Worm (Caenorhabditis elegans) whole organism, L2 larva: ENCODE results near the gene str-83.

ENCODE experiments used
- C34F6.9 ChIP-seq: fragments of 150-350 bp; optimal IDR thresholded peaks from 2 replicates; lab custom pipeline; 2014; ENCODE audit warnings: missing biosample characterization, missing genetic modification characterization
- F13H6.1 ChIP-seq: sonication (generic microtip); optimal IDR thresholded peaks from 2 replicates; lab custom pipeline; 2016; ENCODE audit warnings: missing genetic modification characterization, missing compliant biosample characterization
- R02D3.7 ChIP-seq: fragments of 150-350 bp; optimal IDR thresholded peaks from 2 replicates; lab custom pipeline; 2014; ENCODE audit warnings: missing biosample characterization, missing genetic modification characterization
- Y55F3AM.14 ChIP-seq: fragments of 200-800 bp; sonication (Bioruptor generic); optimal IDR thresholded peaks from 2 replicates; lab custom pipeline; 2018; ENCODE audit warnings: mild to moderate bottlenecking, missing genetic modification characterization, missing compliant biosample characterization
- ZK546.5 ChIP-seq: sonication (generic microtip); optimal IDR thresholded peaks from 2 replicates; lab custom pipeline; 2017; ENCODE audit warnings: missing biosample characterization, missing genetic modification characterization
- ama-1 ChIP-seq: fragments of 150-350 bp; optimal IDR thresholded peaks from 2 replicates; lab custom pipeline; 2018; ENCODE audit warnings: inconsistent platforms
- blmp-1 ChIP-seq: sonication (generic microtip); optimal IDR thresholded peaks from 2 replicates; lab custom pipeline; 2017; ENCODE audit warnings: missing genetic modification characterization, mild to moderate bottlenecking, missing compliant biosample characterization, antibody characterized with exemption, moderate library complexity; ENCODE audit not compliant: insufficient read depth
- ceh-16 ChIP-seq: fragments of 150-350 bp; optimal IDR thresholded peaks from 2 replicates; lab custom pipeline; 2014; ENCODE audit warnings: missing biosample characterization, missing genetic modification characterization
- ceh-82 ChIP-seq: fragments of 150-350 bp; optimal IDR thresholded peaks from 2 replicates; lab custom pipeline; 2014; ENCODE audit warnings: missing biosample characterization, missing genetic modification characterization
- egl-27 ChIP-seq: sonication (generic microtip); optimal IDR thresholded peaks from 3 replicates; lab custom pipeline; 2017; ENCODE audit warnings: missing biosample characterization, missing genetic modification reagents, missing genetic modification characterization
- elt-1 ChIP-seq: fragments of 150-350 bp; optimal IDR thresholded peaks from 2 replicates; lab custom pipeline; 2014; ENCODE audit warnings: missing biosample characterization, missing genetic modification characterization
- elt-3 ChIP-seq: sonication (generic microtip); optimal IDR thresholded peaks from 2 replicates; lab custom pipeline; 2017; ENCODE audit warnings: missing biosample characterization, missing genetic modification characterization
- gmeb-1 ChIP-seq: fragments of 150-350 bp; optimal IDR thresholded peaks from 2 replicates; lab custom pipeline; 2014; ENCODE audit warnings: missing biosample characterization, missing genetic modification characterization
- lin-13 ChIP-seq: fragments of 150-350 bp; optimal IDR thresholded peaks from 2 replicates; lab custom pipeline; 2014; ENCODE audit warnings: missing biosample characterization, missing genetic modification reagents, missing genetic modification characterization
- lin-39 ChIP-seq: fragments of 150-350 bp; optimal IDR thresholded peaks from 2 replicates; lab custom pipeline; 2014; ENCODE audit warnings: missing biosample characterization, missing genetic modification reagents, missing genetic modification characterization
- lsy-2 ChIP-seq, 2 experiments: fragments of 150-350 bp in 1 of 2; sonication (generic microtip) in 1 of 2; optimal IDR thresholded peaks; 2 replicates each; lab custom pipeline; 2014 to 2017; ENCODE audit warnings: missing biosample characterization in 2 of 2, missing genetic modification characterization in 2 of 2
- mab-5 ChIP-seq: fragments of 150-350 bp; optimal IDR thresholded peaks from 2 replicates; lab custom pipeline; 2014; ENCODE audit warnings: missing biosample characterization, missing genetic modification characterization
- mbf-1 ChIP-seq: sonication (generic microtip); optimal IDR thresholded peaks from 2 replicates; lab custom pipeline; 2017; ENCODE audit warnings: missing biosample characterization, missing genetic modification characterization
- mdl-1 ChIP-seq, 2 experiments: fragments of 150-350 bp in 1 of 2; sonication (generic microtip) in 1 of 2; optimal IDR thresholded peaks; 2 replicates each; lab custom pipeline; 2017; ENCODE audit warnings: missing biosample characterization in 2 of 2, missing genetic modification characterization in 2 of 2
- nhr-10 ChIP-seq: sonication (generic microtip); optimal IDR thresholded peaks from 2 replicates; lab custom pipeline; 2017; ENCODE audit warnings: missing biosample characterization, missing genetic modification characterization
- nhr-12 ChIP-seq: fragments of 150-350 bp; optimal IDR thresholded peaks from 2 replicates; lab custom pipeline; 2014; ENCODE audit warnings: missing biosample characterization, missing genetic modification characterization
- nhr-129 ChIP-seq: fragments of 150-350 bp; optimal IDR thresholded peaks from 2 replicates; lab custom pipeline; 2014; ENCODE audit warnings: missing biosample characterization, missing genetic modification characterization
- nhr-21 ChIP-seq: fragments of 150-350 bp; optimal IDR thresholded peaks from 2 replicates; lab custom pipeline; 2014; ENCODE audit warnings: missing biosample characterization, missing genetic modification characterization
- nhr-23 ChIP-seq: fragments of 150-350 bp; optimal IDR thresholded peaks from 2 replicates; lab custom pipeline; 2014; ENCODE audit warnings: missing biosample characterization, missing genetic modification reagents, missing genetic modification characterization
- nhr-237 ChIP-seq: fragments of 150-350 bp; optimal IDR thresholded peaks from 2 replicates; lab custom pipeline; 2014; ENCODE audit warnings: missing biosample characterization, missing genetic modification characterization
- nhr-25 ChIP-seq: fragments of 150-350 bp; sonication (generic microtip); optimal IDR thresholded peaks from 3 replicates; lab custom pipeline; 2014; ENCODE audit warnings: missing biosample characterization, missing genetic modification characterization
- nhr-77 ChIP-seq: fragments of 150-350 bp; optimal IDR thresholded peaks from 2 replicates; lab custom pipeline; 2014; ENCODE audit warnings: missing biosample characterization, missing genetic modification characterization
- peb-1 ChIP-seq: fragments of 150-350 bp; optimal IDR thresholded peaks from 2 replicates; lab custom pipeline; 2014; ENCODE audit warnings: missing biosample characterization, missing genetic modification characterization
- sem-4 ChIP-seq: fragments of 150-350 bp; optimal IDR thresholded peaks from 2 replicates; lab custom pipeline; 2014; ENCODE audit warnings: missing biosample characterization, missing genetic modification reagents, missing genetic modification characterization
- skn-1 ChIP-seq: sonication (generic microtip); optimal IDR thresholded peaks from 2 replicates; lab custom pipeline; 2017; ENCODE audit warnings: missing biosample characterization, missing genetic modification characterization
- sma-3 ChIP-seq: sonication (generic microtip); optimal IDR thresholded peaks from 2 replicates; lab custom pipeline; 2016; ENCODE audit warnings: missing genetic modification reagents, missing genetic modification characterization, missing compliant biosample characterization
- sma-9 ChIP-seq, 2 experiments: fragments of 150-350 bp in 1 of 2; sonication (generic microtip) in 1 of 2; optimal IDR thresholded peaks; 2 replicates each; lab custom pipeline; 2014 to 2016; ENCODE audit warnings: missing genetic modification characterization in 2 of 2, mild to moderate bottlenecking in 1 of 2, missing biosample characterization in 1 of 2, missing compliant biosample characterization in 1 of 2, missing genetic modification reagents in 1 of 2, moderate library complexity in 1 of 2
- unc-39 ChIP-seq: fragments of 150-350 bp; optimal IDR thresholded peaks from 2 replicates; lab custom pipeline; 2014; ENCODE audit warnings: missing biosample characterization, missing genetic modification characterization
- unc-62 ChIP-seq: fragments of 150-350 bp; optimal IDR thresholded peaks from 2 replicates; lab custom pipeline; 2014; ENCODE audit warnings: missing biosample characterization, missing genetic modification reagents, missing genetic modification characterization
- ztf-1 ChIP-seq: fragments of 200-800 bp; sonication (Bioruptor generic); conservative IDR thresholded peaks from 2 replicates; pipeline ENCODE4 v1.3.6; 2022; ENCODE audit warnings: missing genetic modification characterization, missing compliant biosample characterization
- ztf-11 ChIP-seq: sonication (generic microtip); optimal IDR thresholded peaks from 2 replicates; lab custom pipeline; 2017; ENCODE audit warnings: missing biosample characterization, missing genetic modification characterization
- ztf-4 ChIP-seq: fragments of 150-350 bp; optimal IDR thresholded peaks from 2 replicates; lab custom pipeline; 2014; ENCODE audit warnings: missing biosample characterization, missing genetic modification characterization

str-83 gene

DNA sequence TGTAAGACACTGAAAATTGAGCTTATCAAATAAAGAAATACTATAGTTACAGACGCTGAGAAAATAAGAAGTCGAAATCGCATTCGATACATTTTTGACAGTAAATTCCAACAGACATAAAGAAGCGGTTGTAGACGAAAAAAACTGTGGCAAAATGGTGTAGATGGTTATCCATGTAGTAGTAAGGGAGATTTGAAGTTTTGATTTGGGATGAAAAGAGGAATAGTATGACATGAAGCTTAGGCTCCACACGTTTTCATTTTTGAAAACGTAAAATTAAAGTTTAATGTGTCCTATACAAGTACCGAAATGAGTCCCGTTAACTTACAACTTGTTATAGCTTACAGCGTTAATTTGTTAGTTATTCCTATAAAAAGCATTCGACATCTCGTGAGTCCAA, 17.0 kb downstream of the str-83 start, which contains the start of gene K09D9.9:
Gene K09D9.9 (minus strand): TSS at position 101 of the 400 bp plus-strand sequence.
- TF ChIP-seq ztf-11 (tag; lab: Kevin White, UChicago) (no peak), sma-9 (GFP tag; optimal IDR thresholded peaks at IDR 0.05; lab: Kevin White, UChicago) (no peak), sma-9 (tag; optimal IDR thresholded peaks at IDR 0.05; lab: Kevin White, UChicago) (no peak), elt-3 (no peak), nhr-12 (tag; lab: Kevin White, UChicago) (no peak), peb-1 (no peak), C34F6.9 (tag; lab: Kevin White, UChicago) (no peak), nhr-23 (tag; lab: Kevin White, UChicago) (no peak), ceh-82 (no peak), nhr-25 (tag; lab: Kevin White, UChicago) (no peak), gmeb-1 (tag; lab: Kevin White, UChicago) (no peak)

DNA sequence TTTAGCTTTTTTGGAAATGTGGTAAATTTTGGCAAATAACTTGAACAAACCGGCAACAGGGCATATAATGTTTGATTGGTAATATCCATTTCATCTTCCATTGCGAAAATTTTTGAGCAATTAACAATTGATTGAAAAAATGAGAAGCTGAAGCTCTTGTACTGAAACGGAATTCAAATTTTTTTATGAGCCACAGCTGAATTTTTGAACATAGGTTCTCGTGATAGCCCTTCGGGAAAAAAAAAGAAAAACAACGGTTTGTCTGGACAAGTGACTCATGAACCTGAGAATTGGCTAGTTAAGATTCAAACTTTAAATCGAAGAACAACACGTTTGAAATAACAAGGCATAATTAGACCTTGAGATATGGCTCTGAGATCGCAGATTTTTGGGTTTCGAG, 18.8 kb downstream of the str-83 start, which contains the start of gene srx-62:
Gene srx-62 (minus strand): TSS at position 101 of the 400 bp plus-strand sequence.
- TF ChIP-seq ZK546.5 (no peak), nhr-12 (tag; lab: Kevin White, UChicago) (no peak), mbf-1 (tag; lab: Kevin White, UChicago) (no peak), nhr-10 (no peak), mdl-1 (tag; optimal IDR thresholded peaks at IDR 0.05; lab: Kevin White, UChicago) (no peak), elt-1 (tag; lab: Kevin White, UChicago) (no peak), ama-1 (lab: Kevin White, UChicago) (no peak), nhr-21 (tag; lab: Kevin White, UChicago) (no peak), nhr-129 (tag; lab: Kevin White, UChicago) (no peak), lin-13 (GFP tag; lab: Kevin White, UChicago) (no peak), nhr-237 (no peak), egl-27 (tag; lab: Kevin White, UChicago) (no peak)

DNA sequence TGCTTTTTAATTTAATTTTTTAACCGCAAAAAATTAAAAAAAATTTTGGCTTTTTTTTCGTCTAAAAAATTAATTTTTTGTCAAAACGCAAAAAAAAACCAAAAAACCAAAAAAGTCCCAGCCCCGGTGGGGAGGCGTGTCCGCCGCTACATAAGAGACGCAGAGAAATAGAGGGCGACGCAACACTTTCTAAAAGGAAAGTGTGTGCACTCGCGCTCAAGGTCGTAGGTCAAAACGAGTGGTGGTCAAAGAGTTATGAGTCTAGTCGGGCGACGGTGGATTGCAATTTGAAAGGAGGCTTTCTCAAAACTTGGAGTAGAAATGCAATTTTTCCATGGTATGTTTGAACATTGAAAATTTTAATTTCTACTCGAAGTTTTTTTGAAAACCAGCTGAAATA, 27.5 kb downstream of the str-83 start:
- TF ChIP-seq gmeb-1 (tag; lab: Kevin White, UChicago) (no peak), skn-1 (tag; lab: Kevin White, UChicago) (no peak), mab-5 (tag; lab: Kevin White, UChicago) (no peak), nhr-77 (tag; lab: Kevin White, UChicago) (no peak), C34F6.9 (tag; lab: Kevin White, UChicago) (no peak), sma-3 (GFP tag; lab: Kevin White, UChicago) (no peak), mdl-1 (tag; optimal IDR thresholded peaks at IDR 0.05; lab: Kevin White, UChicago) (no peak), ztf-1 (GFP tag; lab: Robert Waterston, UW) (no peak), nhr-237 (no peak), ceh-16 (tag; lab: Kevin White, UChicago) (no peak), nhr-10 (no peak), Y55F3AM.14 (GFP tag; lab: Kevin White, UChicago) (no peak), sem-4 (tag; lab: Kevin White, UChicago) (no peak)

DNA sequence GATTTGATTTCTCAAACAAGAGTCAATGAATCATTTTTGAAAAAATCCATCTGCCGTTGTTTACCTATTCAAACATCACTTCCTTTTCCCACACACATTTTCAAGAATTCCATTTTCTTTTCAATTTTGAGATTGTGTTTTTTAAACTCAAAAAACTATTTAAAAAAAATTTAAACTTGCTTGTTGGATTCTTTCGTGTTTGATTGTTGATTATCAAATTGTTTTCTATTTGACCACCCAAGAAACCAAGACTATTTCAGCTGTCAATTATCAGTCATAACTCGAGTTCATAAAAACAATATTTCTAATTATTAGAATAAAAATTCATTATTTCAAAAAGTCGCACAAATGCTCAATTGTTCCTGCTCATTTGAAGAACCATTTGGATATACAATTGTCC, 28.2 kb downstream of the str-83 start, which contains the start of gene srh-8:
Gene srh-8 (plus strand): TSS at position 301 of the 400 bp plus-strand sequence.
- TF ChIP-seq C34F6.9 (tag; lab: Kevin White, UChicago) (no peak), lin-13 (GFP tag; lab: Kevin White, UChicago) (no peak), ceh-82 (no peak), unc-39 (tag; lab: Kevin White, UChicago) (no peak), lsy-2 (tag; optimal IDR thresholded peaks at IDR 0.05; lab: Kevin White, UChicago) (no peak), lin-39 (tag; lab: Kevin White, UChicago) (no peak), elt-1 (tag; lab: Kevin White, UChicago) (no peak), ztf-1 (GFP tag; lab: Robert Waterston, UW) (no peak)

DNA sequence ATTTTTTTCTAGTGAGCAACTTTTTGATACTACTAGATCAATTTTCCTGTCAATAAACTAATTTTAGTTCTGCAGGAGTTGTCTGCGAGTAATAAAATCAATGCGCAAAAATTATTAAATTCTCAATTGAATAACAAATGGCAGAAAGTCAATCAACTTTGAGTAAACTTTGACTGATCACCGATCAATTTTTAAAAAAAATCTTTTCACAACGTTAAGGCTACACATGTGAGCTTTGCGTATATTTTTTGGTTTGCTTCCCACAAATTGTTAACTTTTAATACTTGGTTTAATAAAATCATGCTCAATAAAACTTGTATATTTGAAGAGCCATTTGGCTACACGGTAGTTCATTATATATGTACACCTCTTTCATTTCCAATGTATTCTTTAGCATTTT, 30.9 kb downstream of the str-83 start, which contains the start of gene srh-7:
Gene srh-7 (plus strand): TSS at position 301 of the 400 bp plus-strand sequence.
- no peak for TF ChIP-seq ztf-4 (tag; lab: Kevin White, UChicago)
- no peak for TF ChIP-seq nhr-21 (tag; lab: Kevin White, UChicago)
- TF ChIP-seq lsy-2 (tag; optimal IDR thresholded peaks at IDR 0.05; lab: Kevin White, UChicago), result no peak
- TF ChIP-seq nhr-23 (tag; lab: Kevin White, UChicago), result no peak
- no peak for TF ChIP-seq ztf-1 (GFP tag; lab: Robert Waterston, UW)
- TF ChIP-seq elt-1 (tag; lab: Kevin White, UChicago), result no peak
- TF ChIP-seq F13H6.1 (tag; lab: Kevin White, UChicago), result no peak
- no peak for TF ChIP-seq lin-39 (tag; lab: Kevin White, UChicago)
- TF ChIP-seq egl-27 (tag; lab: Kevin White, UChicago), result no peak
- no peak for TF ChIP-seq Y55F3AM.14 (GFP tag; lab: Kevin White, UChicago)
- TF ChIP-seq unc-62 (GFP tag; lab: Kevin White, UChicago), result no peak
- no peak for TF ChIP-seq mbf-1 (tag; lab: Kevin White, UChicago)
- no peak for TF ChIP-seq nhr-10
- TF ChIP-seq blmp-1 (tag; lab: Kevin White, UChicago), result no peak
- no peak for TF ChIP-seq ama-1 (lab: Kevin White, UChicago)
- no peak for TF ChIP-seq lin-13 (GFP tag; lab: Kevin White, UChicago)
- TF ChIP-seq R02D3.7 (tag; lab: Kevin White, UChicago), result no peak
- TF ChIP-seq, all 48 proteins: peak for 0
